Worm (Caenorhabditis elegans): ENCODE measurements around the gene T09A5.4.

The T09A5.4 gene

DNA sequence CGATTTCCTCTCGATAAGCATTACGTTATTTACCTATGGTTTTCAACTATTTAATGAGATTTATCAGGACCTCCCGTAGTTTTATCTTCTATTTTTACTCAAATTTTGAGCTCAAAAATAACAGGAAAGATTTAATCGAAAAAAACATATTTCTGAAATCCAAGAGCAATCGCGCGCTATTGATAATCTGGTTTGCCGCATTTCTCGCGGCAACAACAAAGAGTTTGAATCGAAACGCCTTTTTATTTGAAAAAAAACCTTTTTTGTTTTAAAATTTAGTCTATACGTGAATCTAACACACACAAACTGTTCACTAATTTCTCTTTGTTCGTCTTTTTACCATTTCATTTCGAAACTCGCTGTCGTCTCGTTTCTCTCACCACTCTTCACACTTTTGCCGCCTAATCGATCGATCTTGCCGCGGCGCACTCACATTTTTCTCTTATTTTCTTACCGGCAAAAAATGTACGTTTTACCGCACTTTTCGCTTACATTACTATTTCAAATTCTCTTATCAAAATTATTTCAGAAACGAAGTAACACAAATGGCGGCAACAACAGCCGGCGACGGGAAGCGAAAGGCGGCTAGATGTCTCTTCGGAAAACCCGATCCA, 29.7 kb upstream of the T09A5.4 start, which contains the start of gene cki-2 (continued):
- no peak for TF ChIP-seq let-607 (tag; optimal IDR thresholded peaks at IDR 0.05)
- TF ChIP-seq dox-1 (GFP tag; IDR thresholded peaks at IDR 0.05), result peak; percentile 50; the same call in 1 of the 2 replicates
- TF ChIP-seq F55B11.4 (tag; optimal IDR thresholded peaks at IDR 0.05; ENCODE audit: borderline replicate concordance, insufficient read depth), result no peak
- no peak for TF ChIP-seq egl-44 (GFP tag; IDR thresholded peaks at IDR 0.05)
- TF ChIP-seq lsl-1 (GFP tag; optimal IDR thresholded peaks at IDR 0.05), result peak; percentile 48
- no peak for TF ChIP-seq F39B2.1 (GFP tag; IDR thresholded peaks at IDR 0.05)
- no peak for TF ChIP-seq ccch-3 (GFP tag; optimal IDR thresholded peaks at IDR 0.05)
- TF ChIP-seq nfya-2 (GFP tag; IDR thresholded peaks at IDR 0.05), result no peak
- no peak for TF ChIP-seq T07F8.4 (tag; optimal IDR thresholded peaks at IDR 0.05)
- TF ChIP-seq mxl-1 (tag; optimal IDR thresholded peaks at IDR 0.05), result no peak
- no peak for TF ChIP-seq attf-3 (GFP tag; conservative IDR thresholded peaks at IDR 0.05)
- no peak for TF ChIP-seq rec-8 (tag; optimal IDR thresholded peaks at IDR 0.05)
- TF ChIP-seq chd-7 (tag; optimal IDR thresholded peaks at IDR 0.05), result no peak
- no peak for TF ChIP-seq sptf-2 (GFP tag; optimal IDR thresholded peaks at IDR 0.05)
- TF ChIP-seq cebp-1 (GFP tag; IDR thresholded peaks at IDR 0.05), result no peak
- TF ChIP-seq cebp-1 (tag; optimal IDR thresholded peaks at IDR 0.05), result no peak
- no peak for TF ChIP-seq somi-1 (GFP tag; optimal IDR thresholded peaks at IDR 0.05)
- TF ChIP-seq madf-8 (GFP tag; conservative IDR thresholded peaks at IDR 0.05), result peak; percentile 69
- no peak for TF ChIP-seq Y67H2A.10 (GFP tag; conservative IDR thresholded peaks at IDR 0.05)
- TF ChIP-seq ceh-40 (GFP tag; IDR thresholded peaks at IDR 0.05), result no peak
- TF ChIP-seq ceh-58 (GFP tag; IDR thresholded peaks at IDR 0.05), result no peak
- TF ChIP-seq Y53G8AR.9 (GFP tag; conservative IDR thresholded peaks at IDR 0.05), result no peak
- no peak for TF ChIP-seq ets-4 (GFP tag; optimal IDR thresholded peaks at IDR 0.05)
- TF ChIP-seq attf-6 (GFP tag; IDR thresholded peaks at IDR 0.05), result no peak
- TF ChIP-seq nhr-80 (tag; optimal IDR thresholded peaks at IDR 0.05), result peak; percentile 75
- no peak for TF ChIP-seq aptf-2 (GFP tag; conservative IDR thresholded peaks at IDR 0.05)
- TF ChIP-seq gei-17 (GFP tag; optimal IDR thresholded peaks at IDR 0.05), result no peak
- TF ChIP-seq akir-1 (GFP tag; optimal IDR thresholded peaks at IDR 0.05), result no peak
- TF ChIP-seq unc-130 (GFP tag; optimal IDR thresholded peaks at IDR 0.05), result no peak
- no peak for TF ChIP-seq K12H6.12 (tag; optimal IDR thresholded peaks at IDR 0.05)
- no peak for TF ChIP-seq hlh-26 (GFP tag; conservative IDR thresholded peaks at IDR 0.05)

DNA sequence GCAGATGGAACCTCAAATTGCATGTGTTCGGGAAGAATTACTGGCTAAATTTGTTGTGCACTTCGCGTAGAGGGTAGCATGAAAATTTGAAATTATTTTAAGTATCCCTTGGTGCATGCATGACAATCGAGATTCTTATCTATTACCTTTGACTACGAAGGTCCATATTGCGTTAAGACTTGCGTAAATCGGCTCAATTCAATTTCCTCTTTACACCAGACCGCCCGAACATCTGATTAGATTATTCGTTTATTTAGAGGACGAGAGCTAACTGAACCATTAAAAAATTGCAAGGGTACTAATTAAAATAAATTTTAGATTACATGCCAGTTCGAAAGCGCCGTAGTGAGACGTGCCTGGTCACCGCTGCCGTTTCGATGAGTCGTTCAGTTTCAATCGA, 28.4 kb upstream of the T09A5.4 start:
- TF ChIP-seq nhr-120 (GFP tag; IDR thresholded peaks at IDR 0.05) (no peak), hsf-1 (GFP tag; IDR thresholded peaks at IDR 0.05) (0 out of 2 replicates have a peak, but pooled peaks have one; percentile 7)

DNA sequence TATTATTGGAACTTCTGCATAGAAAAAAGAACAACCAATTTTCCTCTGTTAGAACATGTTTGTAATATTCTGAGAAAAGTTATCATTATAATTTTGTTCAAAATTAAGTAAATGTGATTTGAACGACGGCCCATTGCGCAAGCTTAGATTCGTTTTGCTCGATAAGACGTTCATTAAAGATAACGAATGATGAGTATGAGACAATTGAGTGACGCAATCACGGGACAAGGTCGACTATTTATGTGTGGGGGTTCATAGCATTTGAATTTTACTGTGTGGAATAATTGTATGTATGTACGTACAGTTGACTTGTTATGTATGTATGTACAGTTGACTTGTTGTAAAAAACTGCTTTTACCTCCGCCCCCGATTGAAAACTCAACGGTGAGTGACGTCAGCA, 26.6 kb upstream of the T09A5.4 start:
- TF ChIP-seq dox-1 (GFP tag; IDR thresholded peaks at IDR 0.05) (no peak), C06A6.2 (GFP tag; conservative IDR thresholded peaks at IDR 0.05) (no peak), die-1 (tag; optimal IDR thresholded peaks at IDR 0.05) (no peak), ztf-6 (GFP tag; IDR thresholded peaks at IDR 0.05) (no peak)

All from whole organism, young adult.